Fruit fly (Drosophila melanogaster): ENCODE data around the gene Srp19.

- TF ChIP-seq CG8478 (optimal IDR thresholded peaks at IDR 0.05) (no peak), psq (optimal IDR thresholded peaks at IDR 0.05) (no peak), usp (GFP tag; optimal IDR thresholded peaks at IDR 0.05) (no peak), EcR (GFP tag; optimal IDR thresholded peaks at IDR 0.05) (no peak)
Measured at dm6 chr3L:7396055-7396454, 48.2 kb upstream of the Srp19 start, which contains the start of gene CG32379.

All from whole organism.